Worm (Caenorhabditis elegans): ENCODE data around the gene abf-3.

DNA sequence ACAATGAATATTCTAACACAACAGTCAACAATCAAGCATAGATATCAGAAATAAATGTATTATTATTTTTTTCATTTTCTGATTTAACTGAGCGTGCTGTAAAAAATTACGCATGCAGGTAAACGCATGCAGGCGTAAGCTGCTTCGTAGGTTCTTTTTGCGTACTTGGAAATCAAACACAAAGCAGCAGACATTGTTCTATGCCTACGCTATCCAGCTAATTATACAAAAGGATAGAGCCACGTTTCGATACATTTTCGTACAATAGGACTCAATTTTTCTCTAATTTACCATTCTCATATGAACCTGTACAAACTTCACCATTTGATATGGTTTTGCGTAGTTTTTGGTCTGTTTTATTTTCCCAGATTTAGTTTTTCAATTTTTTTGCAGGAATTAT lies 35.2 kb downstream of the abf-3 start, which contains the start of gene T26E4.3:
- TF ChIP-seq dpl-1 (GFP tag; optimal IDR thresholded peaks at IDR 0.05) (no peak), let-526 (GFP tag; IDR thresholded peaks at IDR 0.05) (no peak), ztf-18 (tag; optimal IDR thresholded peaks at IDR 0.05) (no peak), snpc-4 (GFP tag; optimal IDR thresholded peaks at IDR 0.05) (no peak), snpc-4 (tag; optimal IDR thresholded peaks at IDR 0.05) (no peak), efl-1 (GFP tag; optimal IDR thresholded peaks at IDR 0.05) (no peak), let-607 (tag; optimal IDR thresholded peaks at IDR 0.05) (no peak), snpc-1.1 (tag; optimal IDR thresholded peaks at IDR 0.05; ENCODE audit: insufficient read depth) (no peak), madf-3 (GFP tag; IDR thresholded peaks at IDR 0.05) (no peak), ZK185.1 (tag; optimal IDR thresholded peaks at IDR 0.05; ENCODE audit: poor library complexity, severe bottlenecking) (no peak), attf-5 (GFP tag; optimal IDR thresholded peaks at IDR 0.05) (no peak), B0261.1 (tag; optimal IDR thresholded peaks at IDR 0.05) (no peak), ama-1 (optimal IDR thresholded peaks at IDR 0.05) (no peak), ama-1 (GFP tag; optimal IDR thresholded peaks at IDR 0.05) (no peak), fkh-3 (tag; optimal IDR thresholded peaks at IDR 0.05) (no peak)

All from whole organism, young adult.